Worm (Caenorhabditis elegans) whole organism, L4 larva: ENCODE data around the gene chil-26.

Experiments
- F26F4.8 ChIP-seq: fragments of 200-800 bp; sonication (Bioruptor generic); conservative IDR thresholded peaks from 2 replicates; pipeline ENCODE4 v1.3.6; 2022; ENCODE audit warnings: missing genetic modification characterization, missing compliant biosample characterization
- R02D3.7 ChIP-seq: fragments of 150-350 bp; sonication (generic microtip); optimal IDR thresholded peaks from 3 replicates; lab custom pipeline; 2014; ENCODE audit warnings: missing biosample characterization, missing genetic modification characterization
- T20F7.1 ChIP-seq: fragments of 200-800 bp; sonication (Bioruptor generic); optimal IDR thresholded peaks from 2 replicates; lab custom pipeline; 2018; ENCODE audit warnings: mild to moderate bottlenecking, missing genetic modification characterization, missing compliant biosample characterization
- Y48G9A.11 ChIP-seq: fragments of 200-800 bp; sonication (Bioruptor generic); IDR thresholded peaks from 2 replicates; pipeline ENCODE4 v1.3.6; 2022; ENCODE audit warnings: missing genetic modification reagents, missing genetic modification characterization, missing compliant biosample characterization
- aha-1 ChIP-seq: fragments of 150-350 bp; peaks from one replicate; lab custom pipeline; 2014; ENCODE audit warnings: missing biosample characterization, missing genetic modification characterization
- ama-1 ChIP-seq: fragments of 150-350 bp; optimal IDR thresholded peaks from 2 replicates; lab custom pipeline; 2014; ENCODE audit warnings: inconsistent platforms, mixed read lengths
- ceh-20 ChIP-seq: fragments of 200-800 bp; sonication (Bioruptor generic); IDR thresholded peaks from 2 replicates; pipeline ENCODE4 v1.3.6; 2022; ENCODE audit warnings: missing genetic modification reagents, missing genetic modification characterization, missing compliant biosample characterization
- ces-1 ChIP-seq: fragments of 150-350 bp; sonication (generic microtip); optimal IDR thresholded peaks from 4 replicates; lab custom pipeline; 2014; ENCODE audit warnings: missing biosample characterization, missing genetic modification reagents, missing genetic modification characterization
- cey-2 ChIP-seq: sonication (generic microtip); optimal IDR thresholded peaks from 3 replicates; lab custom pipeline; 2017; ENCODE audit warnings: missing genetic modification characterization, mild to moderate bottlenecking, missing compliant biosample characterization, antibody characterized with exemption, borderline replicate concordance; ENCODE audit not compliant: insufficient read depth
- dmd-6 ChIP-seq: fragments of 200-800 bp; sonication (Bioruptor generic); IDR thresholded peaks from 2 replicates; pipeline ENCODE4 v1.3.6; 2022; ENCODE audit warnings: missing genetic modification reagents, missing genetic modification characterization, missing compliant biosample characterization
- dpl-1 ChIP-seq: fragments of 150-350 bp; optimal IDR thresholded peaks from 2 replicates; lab custom pipeline; 2014; ENCODE audit warnings: missing biosample characterization, missing genetic modification reagents, missing genetic modification characterization
- gei-8 ChIP-seq: fragments of 200-800 bp; sonication (Bioruptor generic); optimal IDR thresholded peaks from 2 replicates; lab custom pipeline; 2018; ENCODE audit warnings: mild to moderate bottlenecking, missing genetic modification characterization, missing compliant biosample characterization
- hlh-30 ChIP-seq: sonication (generic microtip); optimal IDR thresholded peaks from 2 replicates; lab custom pipeline; 2017; ENCODE audit warnings: antibody characterized with exemption, mild to moderate bottlenecking, missing genetic modification characterization, missing compliant biosample characterization; ENCODE audit not compliant: insufficient read depth
- hmg-1.1 ChIP-seq: fragments of 200-800 bp; sonication (Bioruptor generic); IDR thresholded peaks from 2 replicates; pipeline ENCODE4 v1.3.6; 2022; ENCODE audit warnings: missing genetic modification reagents, missing genetic modification characterization, missing compliant biosample characterization
- jun-1 ChIP-seq: fragments of 150-350 bp; optimal IDR thresholded peaks from 2 replicates; lab custom pipeline; 2014; ENCODE audit warnings: missing biosample characterization, missing genetic modification reagents, missing genetic modification characterization
- lim-7 ChIP-seq: fragments of 200-800 bp; sonication (Bioruptor generic); IDR thresholded peaks from 2 replicates; pipeline ENCODE4 v1.3.6; 2022; ENCODE audit warnings: missing genetic modification characterization, missing compliant biosample characterization
- lin-1 ChIP-seq: fragments of 200-800 bp; sonication (Bioruptor generic); IDR thresholded peaks from 2 replicates; pipeline ENCODE4 v1.3.6; 2022; ENCODE audit warnings: missing genetic modification reagents, missing genetic modification characterization, missing compliant biosample characterization
- lin-13 ChIP-seq: fragments of 150-350 bp; optimal IDR thresholded peaks from 2 replicates; lab custom pipeline; 2014; ENCODE audit warnings: missing biosample characterization, missing genetic modification reagents, missing genetic modification characterization
- lin-39 ChIP-seq: fragments of 150-350 bp; optimal IDR thresholded peaks from 2 replicates; lab custom pipeline; 2014; ENCODE audit warnings: missing biosample characterization, missing genetic modification reagents, missing genetic modification characterization
- lir-3 ChIP-seq: sonication (generic microtip); optimal IDR thresholded peaks from 2 replicates; lab custom pipeline; 2016; ENCODE audit warnings: mild to moderate bottlenecking, missing genetic modification characterization, missing compliant biosample characterization
- nhr-25 ChIP-seq: sonication (generic microtip); optimal IDR thresholded peaks from 2 replicates; lab custom pipeline; 2017; ENCODE audit warnings: missing genetic modification characterization, mild to moderate bottlenecking, missing compliant biosample characterization, antibody characterized with exemption, moderate library complexity, borderline replicate concordance; ENCODE audit not compliant: insufficient read depth
- nhr-28 ChIP-seq: fragments of 150-350 bp; optimal IDR thresholded peaks from 2 replicates; lab custom pipeline; 2014; ENCODE audit warnings: missing biosample characterization, missing genetic modification characterization
- nhr-6 ChIP-seq: fragments of 150-350 bp; optimal IDR thresholded peaks from 2 replicates; lab custom pipeline; 2014; ENCODE audit warnings: missing biosample characterization, missing genetic modification characterization
- pha-4 ChIP-seq, 2 experiments: fragments of 150-350 bp in 1 of 2; fragments of 200-800 bp in 1 of 2; sonication (Bioruptor generic) in 1 of 2; IDR thresholded peaks in 1 of 2; optimal IDR thresholded peaks in 1 of 2; 2 replicates each; pipeline versions ENCODE4 v1.3.6 to Lab custom; 2014 to 2022; ENCODE audit warnings: missing genetic modification characterization in 2 of 2, missing genetic modification reagents in 2 of 2, missing biosample characterization in 1 of 2, missing compliant biosample characterization in 1 of 2
- pqm-1 ChIP-seq: sonication (generic microtip); optimal IDR thresholded peaks from 2 replicates; lab custom pipeline; 2017; ENCODE audit warnings: missing biosample characterization, missing genetic modification characterization
- rbr-2 ChIP-seq: sonication (generic microtip); optimal IDR thresholded peaks from 2 replicates; lab custom pipeline; 2016; ENCODE audit warnings: missing genotype, missing genetic modification characterization, missing compliant biosample characterization
- sdz-12 ChIP-seq: fragments of 200-800 bp; sonication (Bioruptor generic); optimal IDR thresholded peaks from 2 replicates; lab custom pipeline; 2018; ENCODE audit warnings: mild to moderate bottlenecking, missing genetic modification characterization, missing compliant biosample characterization
- snpc-1.2 ChIP-seq: fragments of 200-800 bp; sonication (Bioruptor generic); IDR thresholded peaks from 2 replicates; pipeline ENCODE4 v1.3.6; 2022; ENCODE audit warnings: missing genetic modification reagents, missing genetic modification characterization, missing compliant biosample characterization
- spr-3 ChIP-seq: fragments of 200-800 bp; sonication (Bioruptor generic); optimal IDR thresholded peaks from 2 replicates; lab custom pipeline; 2018; ENCODE audit warnings: mild to moderate bottlenecking, missing genetic modification characterization, missing compliant biosample characterization
- tag-97 ChIP-seq: fragments of 200-800 bp; sonication (Bioruptor generic); IDR thresholded peaks from 2 replicates; pipeline ENCODE4 v1.3.6; 2022; ENCODE audit warnings: missing genetic modification characterization, missing compliant biosample characterization
- unc-62 ChIP-seq, 3 experiments: fragments of 150-350 bp in 1 of 3; sonication (generic microtip); optimal IDR thresholded peaks in 2 of 3; peaks in 1 of 3; 1 replicate in 1 of 3; 2 replicates in 2 of 3; lab custom pipeline; 2014 to 2017; ENCODE audit warnings: missing biosample characterization in 3 of 3, missing genetic modification characterization in 3 of 3, missing genetic modification reagents in 3 of 3, missing genotype in 1 of 3
- zfp-2 ChIP-seq: sonication (generic microtip); optimal IDR thresholded peaks from 2 replicates; lab custom pipeline; 2016; ENCODE audit warnings: mild to moderate bottlenecking, missing genetic modification characterization, missing compliant biosample characterization
- ztf-11 ChIP-seq: fragments of 150-350 bp; optimal IDR thresholded peaks from 2 replicates; lab custom pipeline; 2014; ENCODE audit warnings: missing biosample characterization, missing genetic modification characterization

Gene chil-26

ce11 chrII:9438227-9438626 lies 36.6 kb upstream of the chil-26 start, which contains the start of gene chil-13:
Gene chil-13, minus strand, starts transcription at chrII:9438327.
- no peak for TF ChIP-seq ces-1 (GFP tag; lab: Kevin White, UChicago)
- no peak for TF ChIP-seq lin-1 (GFP tag; lab: Robert Waterston, UW)

ce11 chrII:9438853-9439252 lies 36.0 kb upstream of the chil-26 start:
- TF ChIP-seq unc-62 (GFP tag; optimal IDR thresholded peaks at IDR 0.05 in 1 of 2; lab: Kevin White, UChicago) (peak in 1 of 2 experiments; percentile 91), unc-62 (tag; optimal IDR thresholded peaks at IDR 0.05; lab: Kevin White, UChicago) (no peak), lim-7 (GFP tag; lab: Robert Waterston, UW) (no peak), aha-1 (peak; percentile 3)

ce11 chrII:9440060-9440459 lies 34.8 kb upstream of the chil-26 start, which contains the start of gene chil-17:
Gene chil-17, minus strand, starts transcription at chrII:9440160.
- TF ChIP-seq nhr-28 (no peak), lin-13 (no peak), F26F4.8 (GFP tag; lab: Robert Waterston, UW) (no peak), cey-2 (tag; lab: Kevin White, UChicago) (no peak), pha-4 (GFP tag; IDR thresholded peaks at IDR 0.05; lab: Robert Waterston, UW) (no peak), pha-4 (tag; optimal IDR thresholded peaks at IDR 0.05; lab: Kevin White, UChicago) (no peak), nhr-25 (tag; lab: Kevin White, UChicago) (no peak), lin-39 (no peak), R02D3.7 (tag; lab: Kevin White, UChicago) (no peak), dpl-1 (GFP tag; lab: Kevin White, UChicago) (no peak), spr-3 (GFP tag; lab: Kevin White, UChicago) (no peak), gei-8 (no peak), lin-1 (GFP tag; lab: Robert Waterston, UW) (no peak), Y48G9A.11 (GFP tag; lab: Robert Waterston, UW) (no peak), ceh-20 (GFP tag; lab: Robert Waterston, UW) (no peak), zfp-2 (tag; lab: Kevin White, UChicago) (no peak)

ce11 chrII:9441838-9442237 lies 33.0 kb upstream of the chil-26 start, which contains the start of gene chil-16:
Gene chil-16, minus strand, starts transcription at chrII:9441938.
- TF ChIP-seq F26F4.8 (GFP tag; lab: Robert Waterston, UW) (no peak), jun-1 (tag; lab: Kevin White, UChicago) (no peak), hmg-1.1 (GFP tag; lab: Robert Waterston, UW) (no peak), dmd-6 (GFP tag; lab: Robert Waterston, UW) (no peak), ztf-11 (tag; lab: Kevin White, UChicago) (no peak), ama-1 (no peak), lir-3 (no peak)

- no peak for TF ChIP-seq unc-62 (GFP tag; optimal IDR thresholded peaks at IDR 0.05 in 1 of 2; lab: Kevin White, UChicago)
- TF ChIP-seq unc-62 (tag; optimal IDR thresholded peaks at IDR 0.05; lab: Kevin White, UChicago) = no peak
- no peak for TF ChIP-seq nhr-6 (tag; lab: Kevin White, UChicago)
- TF ChIP-seq tag-97 = no peak
- no peak for TF ChIP-seq sdz-12 (GFP tag; lab: Kevin White, UChicago)
- TF ChIP-seq lir-3 = no peak
- TF ChIP-seq T20F7.1 = no peak
- no peak for TF ChIP-seq pqm-1 (tag; lab: Kevin White, UChicago)
- no peak for TF ChIP-seq aha-1
- TF ChIP-seq hlh-30 (tag; lab: Kevin White, UChicago) = no peak
- TF ChIP-seq lin-1 (GFP tag; lab: Robert Waterston, UW) = no peak
- no peak for TF ChIP-seq snpc-1.2
- no peak for TF ChIP-seq gei-8
- TF ChIP-seq rbr-2 (tag; lab: Kevin White, UChicago) = no peak
These were observed 31.3 kb upstream of the chil-26 start, which contains the start of gene chil-15 for ce11 chrII:9443522-9443921. Gene chil-15, minus strand, starts transcription at chrII:9443622.
